Fruit fly (Drosophila melanogaster): Measurements from ENCODE around the gene CG43861.

The CG43861 gene

DNA sequence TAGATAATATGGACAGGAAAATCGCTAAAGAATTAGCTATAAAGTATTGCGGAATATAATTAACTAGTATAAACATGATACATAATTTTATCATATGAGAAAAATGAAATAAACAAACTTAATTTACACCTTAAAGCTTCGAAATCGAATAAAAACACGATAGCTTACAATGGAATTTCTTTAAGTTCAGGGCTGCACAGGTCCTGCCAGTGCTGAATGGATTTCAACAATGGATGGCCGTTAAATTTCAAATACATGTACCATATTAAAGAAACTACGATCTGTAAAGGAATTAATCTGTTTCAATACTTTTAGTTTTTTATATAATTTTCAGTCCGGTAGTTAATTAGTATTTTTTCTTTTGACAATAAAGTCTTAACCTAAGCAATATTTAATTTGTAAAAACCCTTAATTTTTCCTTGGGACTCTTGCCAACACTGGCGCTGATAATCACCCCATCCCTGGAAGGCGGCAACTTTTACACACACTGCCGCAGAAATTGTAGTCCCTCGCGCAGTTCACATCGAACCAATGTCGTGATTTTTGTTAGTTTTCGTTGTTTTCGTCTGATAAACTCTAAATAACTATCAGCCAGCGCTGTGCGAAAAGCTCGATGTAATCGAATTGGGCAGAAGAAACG lies 44.1 kb upstream of the CG43861 start, which contains the start of the genes barr and lok (continued):
- TF ChIP-seq Jarid2 (GFP tag; optimal IDR thresholded peaks at IDR 0.05) (no peak), sim (GFP tag; IDR thresholded peaks at IDR 0.05) (no peak), CG4404 (GFP tag; IDR thresholded peaks at IDR 0.05) (peak; percentile 60; the same call in 1 of the 2 replicates), CG6654 (GFP tag; optimal IDR thresholded peaks at IDR 0.05) (no peak), HLH54F (GFP tag; optimal IDR thresholded peaks at IDR 0.05) (peak; percentile 63), Gug (GFP tag; IDR thresholded peaks at IDR 0.05) (peak; percentile 25; the same call in 1 of the 4 replicates), CG13624 (GFP tag; optimal IDR thresholded peaks at IDR 0.05) (peak; percentile 12), sob (GFP tag; IDR thresholded peaks at IDR 0.05) (peak; percentile 38; the same call in 1 of the 2 replicates), TFAM (GFP tag; optimal IDR thresholded peaks at IDR 0.05) (no peak), CG30403 (GFP tag; optimal IDR thresholded peaks at IDR 0.05) (peak; percentile 81), Hr39 (optimal IDR thresholded peaks at IDR 0.05) (no peak), Max (GFP tag; optimal IDR thresholded peaks at IDR 0.05) (peak; percentile 23), mam (GFP tag; optimal IDR thresholded peaks at IDR 0.05) (peak; percentile 72), CG7786 (GFP tag; optimal IDR thresholded peaks at IDR 0.05) (peak; percentile 40), ems (GFP tag; optimal IDR thresholded peaks at IDR 0.05) (peak; percentile 18), Xrp1 (GFP tag; IDR thresholded peaks at IDR 0.05) (peak; percentile 23; the same call in 1 of the 2 replicates), dmrt11E (tag; optimal IDR thresholded peaks at IDR 0.05) (peak; percentile 63), CG34224 (GFP tag; IDR thresholded peaks at IDR 0.05; ENCODE audit: partially characterized antibody) (no peak), Sry-δ (GFP tag; optimal IDR thresholded peaks at IDR 0.05) (peak; percentile 22), CG10979 (tag; optimal IDR thresholded peaks at IDR 0.05) (peak; percentile 17), en (GFP tag; optimal IDR thresholded peaks at IDR 0.05) (peak; percentile 9), slp2 (GFP tag; optimal IDR thresholded peaks at IDR 0.05) (peak; percentile 14), prd (optimal IDR thresholded peaks at IDR 0.05) (no peak), prd (GFP tag; IDR thresholded peaks at IDR 0.05) (peak; percentile 57; the same call in 2 of the 3 replicates), CG3726 (GFP tag; IDR thresholded peaks at IDR 0.05) (no peak), pzg (GFP tag; optimal IDR thresholded peaks at IDR 0.05) (peak; percentile 19), Med (GFP tag) (peak; percentile 82), CG11093 (GFP tag; IDR thresholded peaks at IDR 0.05) (peak; percentile 54; the same call in 2 of the 3 replicates), D (optimal IDR thresholded peaks at IDR 0.05) (no peak), D (GFP tag; optimal IDR thresholded peaks at IDR 0.05) (peak; percentile 53), lab (GFP tag; optimal IDR thresholded peaks at IDR 0.05) (no peak), Rfx (GFP tag; IDR thresholded peaks at IDR 0.05) (peak; percentile 51; the same call in 1 of the 2 replicates), HmgZ (tag; optimal IDR thresholded peaks at IDR 0.05) (no peak), CG12219 (GFP tag; optimal IDR thresholded peaks at IDR 0.05) (no peak), CG4854 (GFP tag; optimal IDR thresholded peaks at IDR 0.05) (peak; percentile 9), CG3838 (GFP tag; optimal IDR thresholded peaks at IDR 0.05) (peak; percentile 44), Fer2 (tag; optimal IDR thresholded peaks at IDR 0.05) (peak; percentile 21), gt (GFP tag; IDR thresholded peaks at IDR 0.05) (no peak), CG14014 (GFP tag; IDR thresholded peaks at IDR 0.05) (0 out of 2 replicates have a peak, but pooled peaks have one; percentile 7), Abd-B (GFP tag; optimal IDR thresholded peaks at IDR 0.05) (peak; percentile 71), tll (GFP tag; optimal IDR thresholded peaks at IDR 0.05) (peak in 1 of 2 experiments; percentile 86), CG7357 (GFP tag; IDR thresholded peaks at IDR 0.05) (0 out of 3 replicates have a peak, but pooled peaks have one; percentile 36), CG3995 (GFP tag; optimal IDR thresholded peaks at IDR 0.05) (peak; percentile 93), CG1233 (GFP tag; optimal IDR thresholded peaks at IDR 0.05) (peak; percentile 49), ci (GFP tag; IDR thresholded peaks at IDR 0.05) (0 out of 3 replicates have a peak, but pooled peaks have one; percentile 10), shn (GFP tag; optimal IDR thresholded peaks at IDR 0.05) (peak; percentile 59), pros (GFP tag; optimal IDR thresholded peaks at IDR 0.05) (no peak), sc (optimal IDR thresholded peaks at IDR 0.05) (no peak), sc (GFP tag; optimal IDR thresholded peaks at IDR 0.05) (peak; percentile 23), slou (GFP tag; optimal IDR thresholded peaks at IDR 0.05) (peak; percentile 77), twi (tag; optimal IDR thresholded peaks at IDR 0.05) (peak; percentile 40)

Measured in whole organism, embryonic.